Worm (Caenorhabditis elegans): ENCODE measurements around the gene K02D10.1.

The K02D10.1 gene

DNA sequence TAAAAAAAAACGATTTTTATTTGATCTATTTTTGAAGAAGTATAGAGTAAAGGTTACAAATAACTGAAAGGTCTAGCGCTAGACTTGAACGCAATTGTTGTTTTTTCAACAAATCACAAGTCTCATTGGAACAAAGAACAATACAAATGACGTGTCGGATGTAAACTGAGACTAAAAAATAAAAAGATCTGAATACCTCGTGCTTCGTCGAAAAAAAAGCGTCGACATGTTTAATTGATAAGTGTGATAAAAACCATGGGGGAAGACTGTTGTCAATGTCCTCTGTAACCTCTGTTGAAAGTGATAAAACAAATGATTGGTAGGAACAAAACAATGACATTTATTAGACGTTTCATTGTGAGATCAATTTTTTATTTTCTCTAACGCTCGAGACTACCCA is 13.4 kb downstream of the K02D10.1 start (continued):
- TF ChIP-seq dve-1 (tag; optimal IDR thresholded peaks at IDR 0.05; ENCODE audit: insufficient read depth) (peak; percentile 92), spr-3 (GFP tag; optimal IDR thresholded peaks at IDR 0.05) (no peak), arid-1 (GFP tag; conservative IDR thresholded peaks at IDR 0.05) (no peak), tra-1 (GFP tag; IDR thresholded peaks at IDR 0.05) (0 out of 2 replicates have a peak, but pooled peaks have one; percentile 52), snpc-4 (tag; optimal IDR thresholded peaks at IDR 0.05) (no peak), nhr-77 (tag; optimal IDR thresholded peaks at IDR 0.05) (peak; percentile 70), nhr-25 (tag; optimal IDR thresholded peaks at IDR 0.05; ENCODE audit: borderline replicate concordance, insufficient read depth) (peak; percentile 7), hlh-11 (tag; optimal IDR thresholded peaks at IDR 0.05) (peak; percentile 88), pqm-1 (tag; optimal IDR thresholded peaks at IDR 0.05) (peak; percentile 50), dmd-9 (GFP tag; IDR thresholded peaks at IDR 0.05) (no peak), mep-1 (tag; optimal IDR thresholded peaks at IDR 0.05) (peak; percentile 46), ceh-62 (tag; optimal IDR thresholded peaks at IDR 0.05) (no peak), nhr-41 (GFP tag; IDR thresholded peaks at IDR 0.05) (no peak), lsy-2 (tag; optimal IDR thresholded peaks at IDR 0.05) (peak in 1 of 2 experiments; percentile 47), F44E2.7 (GFP tag; IDR thresholded peaks at IDR 0.05) (no peak), dmd-8 (GFP tag; IDR thresholded peaks at IDR 0.05) (no peak), nhr-48 (tag; optimal IDR thresholded peaks at IDR 0.05) (peak; percentile 58), Y75B8A.6 (GFP tag; IDR thresholded peaks at IDR 0.05) (no peak)

DNA sequence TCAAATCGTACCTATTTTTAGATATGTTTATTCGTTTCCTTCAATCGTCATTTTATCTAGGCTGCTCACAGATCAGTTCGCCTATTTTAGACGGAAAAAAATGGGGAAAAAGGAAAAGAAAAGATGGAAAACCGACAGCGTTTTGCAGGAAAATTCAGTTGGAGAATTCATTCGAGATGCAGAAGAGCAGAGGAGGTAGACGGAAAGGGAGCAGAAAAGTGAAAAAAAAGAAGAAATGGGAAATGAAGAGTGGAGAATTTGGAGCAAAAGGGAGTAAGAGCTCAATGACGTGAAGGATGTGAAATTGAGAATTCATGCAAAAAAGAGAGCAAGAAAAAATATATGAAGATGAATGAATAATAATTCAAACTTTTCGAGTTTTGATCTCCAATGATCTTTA is 15.2 kb downstream of the K02D10.1 start:
- TF ChIP-seq pqm-1 (tag; optimal IDR thresholded peaks at IDR 0.05) (no peak), daf-8 (GFP tag; IDR thresholded peaks at IDR 0.05) (no peak), lin-39 (tag; optimal IDR thresholded peaks at IDR 0.05) (no peak), mes-2 (tag; optimal IDR thresholded peaks at IDR 0.05; ENCODE audit: poor library complexity, severe bottlenecking) (no peak), mdt-29 (GFP tag; IDR thresholded peaks at IDR 0.05) (no peak), hmg-1.1 (GFP tag; IDR thresholded peaks at IDR 0.05) (no peak), daf-12 (tag; optimal IDR thresholded peaks at IDR 0.05) (no peak), lim-7 (GFP tag; IDR thresholded peaks at IDR 0.05) (no peak), nhr-41 (GFP tag; IDR thresholded peaks at IDR 0.05) (no peak), hif-1 (tag; optimal IDR thresholded peaks at IDR 0.05) (no peak)

DNA sequence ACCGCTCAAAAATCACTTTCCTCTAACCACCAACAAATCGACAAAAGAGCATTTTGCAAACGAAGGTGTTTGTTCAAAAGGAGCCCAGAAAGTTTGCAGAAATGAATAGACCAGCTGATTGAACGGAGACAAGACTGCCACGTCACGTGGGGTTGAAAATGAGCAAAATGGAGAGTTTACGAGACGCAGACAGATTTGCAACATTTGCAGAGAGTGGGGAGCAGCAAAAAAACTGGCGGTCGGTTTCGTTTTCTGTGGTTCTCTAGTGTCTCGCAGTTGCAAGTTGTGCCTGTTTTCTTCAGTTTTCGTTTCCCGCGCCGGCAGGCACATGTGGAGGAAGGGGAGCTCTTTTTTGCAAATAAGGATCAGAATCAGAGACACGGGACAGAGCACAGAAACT is 16.1 kb downstream of the K02D10.1 start:
- no peak for TF ChIP-seq zfp-2 (tag; optimal IDR thresholded peaks at IDR 0.05)
- peak; percentile 86 for TF ChIP-seq hlh-11 (tag; optimal IDR thresholded peaks at IDR 0.05)
- peak; percentile 92 for TF ChIP-seq hlh-30 (tag; optimal IDR thresholded peaks at IDR 0.05; ENCODE audit: insufficient read depth)
- TF ChIP-seq F26F4.8 (GFP tag; conservative IDR thresholded peaks at IDR 0.05) = no peak
- peak; percentile 31 for TF ChIP-seq dpl-1 (GFP tag; optimal IDR thresholded peaks at IDR 0.05)
- TF ChIP-seq nhr-102 (tag; optimal IDR thresholded peaks at IDR 0.05) = no peak
- no peak for TF ChIP-seq ztf-11 (tag; optimal IDR thresholded peaks at IDR 0.05)
- peak; percentile 29 for TF ChIP-seq mes-2 (tag; optimal IDR thresholded peaks at IDR 0.05; ENCODE audit: poor library complexity, severe bottlenecking)
- TF ChIP-seq duxl-1 (tag; optimal IDR thresholded peaks at IDR 0.05; ENCODE audit: poor library complexity) = peak; percentile 22
- no peak for TF ChIP-seq ceh-82 (tag; optimal IDR thresholded peaks at IDR 0.05)
- TF ChIP-seq nhr-77 (tag; optimal IDR thresholded peaks at IDR 0.05) = peak; percentile 78
- no peak for TF ChIP-seq ceh-32 (tag; optimal IDR thresholded peaks at IDR 0.05; ENCODE audit: poor library complexity)
- TF ChIP-seq unc-62 (GFP tag; optimal IDR thresholded peaks at IDR 0.05 in 1 of 2) = peak in 1 of 2 experiments; percentile 62
- TF ChIP-seq unc-62 (tag; optimal IDR thresholded peaks at IDR 0.05) = no peak
- TF ChIP-seq set-16 (GFP tag; IDR thresholded peaks at IDR 0.05) = no peak
- 0 out of 2 replicates have a peak, but pooled peaks have one; percentile 33 for TF ChIP-seq tra-1 (GFP tag; IDR thresholded peaks at IDR 0.05)
- no peak for TF ChIP-seq lin-1 (GFP tag; IDR thresholded peaks at IDR 0.05)
- TF ChIP-seq lin-29 (GFP tag; IDR thresholded peaks at IDR 0.05) = no peak
- TF ChIP-seq madf-5 (GFP tag; IDR thresholded peaks at IDR 0.05) = no peak
- no peak for TF ChIP-seq snpc-1.2 (GFP tag; IDR thresholded peaks at IDR 0.05)
- no peak for TF ChIP-seq zag-1 (tag; optimal IDR thresholded peaks at IDR 0.05)
- TF ChIP-seq nhr-28 (tag; optimal IDR thresholded peaks at IDR 0.05) = peak; percentile 78
- TF ChIP-seq tag-97 (GFP tag; IDR thresholded peaks at IDR 0.05) = no peak
- peak in 1 of 2 experiments; percentile 48 for TF ChIP-seq hif-1 (tag; optimal IDR thresholded peaks at IDR 0.05)
- no peak for TF ChIP-seq dmd-8 (GFP tag; IDR thresholded peaks at IDR 0.05)
- TF ChIP-seq lin-13 (GFP tag; optimal IDR thresholded peaks at IDR 0.05) = no peak
- peak; percentile 56 for TF ChIP-seq mep-1 (tag; optimal IDR thresholded peaks at IDR 0.05)
- TF ChIP-seq lim-7 (GFP tag; IDR thresholded peaks at IDR 0.05) = no peak
- TF ChIP-seq vab-7 (GFP tag; IDR thresholded peaks at IDR 0.05) = 0 out of 2 replicates have a peak, but pooled peaks have one; percentile 10
- TF ChIP-seq lsy-2 (tag; optimal IDR thresholded peaks at IDR 0.05) = peak in 1 of 2 experiments; percentile 63
